Fruit fly (Drosophila melanogaster): ENCODE data around the gene CG9213.

Gene CG9213

DNA sequence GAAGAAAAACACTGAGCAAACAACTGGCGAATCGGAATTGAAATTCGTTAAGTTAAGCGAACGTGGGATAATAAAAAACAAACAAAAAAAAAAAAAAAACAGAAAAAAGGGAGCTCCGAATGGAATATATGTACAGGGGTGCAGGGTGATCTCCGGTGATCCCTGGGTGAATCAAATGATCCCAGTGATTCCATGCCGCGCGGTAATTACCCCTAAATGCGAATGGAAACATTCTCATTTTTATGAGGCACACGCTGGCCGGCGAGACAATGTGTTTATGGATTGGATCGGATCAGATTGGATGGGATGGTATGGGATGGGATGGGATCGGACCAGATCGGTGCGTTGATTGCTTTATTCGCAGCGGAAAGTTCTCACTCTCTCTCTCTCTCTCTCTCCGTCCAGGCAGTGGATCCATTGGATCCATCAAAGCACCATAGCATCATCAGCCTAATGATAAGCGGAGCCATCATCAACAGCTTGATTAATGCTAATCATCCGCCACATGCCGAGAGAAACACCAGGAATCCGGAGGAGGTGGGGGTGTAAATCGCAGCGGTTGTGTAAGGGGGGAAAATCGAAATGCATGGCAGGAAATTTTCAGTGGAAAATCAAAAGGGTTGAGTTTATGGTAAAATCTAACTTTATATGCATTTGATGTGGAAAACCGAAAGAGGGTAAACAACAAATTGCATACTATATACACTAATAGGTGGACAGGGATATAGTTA lies 28.7 kb downstream of the CG9213 start (continued):
- TF ChIP-seq lbe (GFP tag; optimal IDR thresholded peaks at IDR 0.05) (no peak), tup (GFP tag; optimal IDR thresholded peaks at IDR 0.05) (no peak), Gsc (GFP tag; IDR thresholded peaks at IDR 0.05) (no peak), Pdp1 (GFP tag; optimal IDR thresholded peaks at IDR 0.05) (peak in 1 of 2 experiments; percentile 54), abd-A (tag; optimal IDR thresholded peaks at IDR 0.05) (peak; percentile 51), CG10979 (tag; optimal IDR thresholded peaks at IDR 0.05) (no peak), kni (GFP tag; optimal IDR thresholded peaks at IDR 0.05) (no peak), kay (GFP tag; optimal IDR thresholded peaks at IDR 0.05) (no peak), Med (GFP tag) (peak; percentile 2), dimm (GFP tag; IDR thresholded peaks at IDR 0.05) (no peak), gem (tag; optimal IDR thresholded peaks at IDR 0.05) (no peak), ind (GFP tag; optimal IDR thresholded peaks at IDR 0.05) (no peak), CG7987 (GFP tag; optimal IDR thresholded peaks at IDR 0.05) (no peak), CG7556 (GFP tag; optimal IDR thresholded peaks at IDR 0.05) (no peak), CG12769 (tag; optimal IDR thresholded peaks at IDR 0.05) (peak; percentile 37), her (GFP tag; optimal IDR thresholded peaks at IDR 0.05) (no peak), Awh (GFP tag; IDR thresholded peaks at IDR 0.05) (peak; percentile 12; the same call in 1 of the 2 replicates), wor (GFP tag; IDR thresholded peaks at IDR 0.05) (no peak), ara (GFP tag; IDR thresholded peaks at IDR 0.05) (no peak), D (optimal IDR thresholded peaks at IDR 0.05) (no peak), D (GFP tag; optimal IDR thresholded peaks at IDR 0.05) (no peak), inv (GFP tag; IDR thresholded peaks at IDR 0.05; ENCODE audit: partially characterized antibody) (no peak), grn (GFP tag; optimal IDR thresholded peaks at IDR 0.05) (no peak), stwl (tag; optimal IDR thresholded peaks at IDR 0.05) (no peak), twi (tag; optimal IDR thresholded peaks at IDR 0.05) (no peak), CG6254 (GFP tag; optimal IDR thresholded peaks at IDR 0.05) (no peak), lilli (GFP tag; optimal IDR thresholded peaks at IDR 0.05) (no peak), CG4617 (GFP tag; optimal IDR thresholded peaks at IDR 0.05; ENCODE audit: borderline replicate concordance) (no peak), Max (GFP tag; optimal IDR thresholded peaks at IDR 0.05) (no peak), croc (GFP tag; conservative IDR thresholded peaks at IDR 0.05) (no peak), pum (GFP tag; optimal IDR thresholded peaks at IDR 0.05) (no peak), Rx (GFP tag; IDR thresholded peaks at IDR 0.05) (no peak), CG13894 (tag; optimal IDR thresholded peaks at IDR 0.05) (no peak), sd (tag; optimal IDR thresholded peaks at IDR 0.05) (peak; percentile 15), CG10959 (GFP tag; IDR thresholded peaks at IDR 0.05) (no peak), CG2712 (tag; optimal IDR thresholded peaks at IDR 0.05) (no peak), sens (GFP tag) (peak; percentile 67), fd3F (GFP tag; optimal IDR thresholded peaks at IDR 0.05) (no peak), luna (GFP tag; optimal IDR thresholded peaks at IDR 0.05) (no peak)

DNA sequence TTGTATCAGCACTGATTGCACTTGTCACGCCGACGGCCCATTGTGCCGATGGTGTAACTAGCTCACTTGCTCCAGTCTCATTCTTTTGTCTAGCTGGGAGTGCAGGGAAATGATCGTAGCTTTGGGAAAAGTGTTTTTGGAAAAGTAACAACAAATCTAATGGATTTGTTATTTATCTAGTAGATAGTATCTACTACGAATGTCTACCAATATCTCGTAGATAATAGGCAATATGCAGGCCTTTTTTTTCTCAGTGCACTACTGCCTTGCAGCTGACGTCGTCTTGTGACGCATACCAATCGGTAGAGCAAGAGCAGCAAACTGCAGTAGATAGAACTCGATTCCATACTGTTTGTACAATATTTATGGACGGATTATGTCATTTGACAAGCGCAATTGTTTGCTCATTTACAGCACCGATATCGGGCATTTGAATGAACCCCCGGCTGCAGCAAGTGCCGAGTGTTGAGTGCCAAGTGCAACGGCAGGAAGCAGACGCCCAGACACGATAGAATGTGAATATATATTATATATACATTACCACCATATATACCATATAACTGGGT lies 30.8 kb downstream of the CG9213 start:
- TF ChIP-seq gfzf (GFP tag; optimal IDR thresholded peaks at IDR 0.05) (no peak), en (GFP tag; optimal IDR thresholded peaks at IDR 0.05) (no peak), br (optimal IDR thresholded peaks at IDR 0.05) (no peak), CG9876 (GFP tag; optimal IDR thresholded peaks at IDR 0.05) (no peak), Drgx (GFP tag; IDR thresholded peaks at IDR 0.05) (peak; percentile 73), sens (GFP tag) (peak; percentile 19)
